Worm (Caenorhabditis elegans) whole organism, L2 larva: Measurements from ENCODE around the gene Y43F8B.13.

Source experiments
- aly-2 ChIP-seq: fragments of 150-350 bp; optimal IDR thresholded peaks from 2 replicates; lab custom pipeline; 2014; ENCODE audit warnings: missing biosample characterization, missing genetic modification characterization
- ama-1 ChIP-seq: fragments of 150-350 bp; optimal IDR thresholded peaks from 2 replicates; lab custom pipeline; 2018; ENCODE audit warnings: inconsistent platforms
- blmp-1 ChIP-seq: sonication (generic microtip); optimal IDR thresholded peaks from 2 replicates; lab custom pipeline; 2017; ENCODE audit warnings: missing genetic modification characterization, mild to moderate bottlenecking, missing compliant biosample characterization, antibody characterized with exemption, moderate library complexity; ENCODE audit not compliant: insufficient read depth
- lin-11 ChIP-seq: fragments of 150-350 bp; sonication (generic microtip); optimal IDR thresholded peaks from 2 replicates; lab custom pipeline; 2014; ENCODE audit warnings: missing biosample characterization, missing genetic modification characterization, inconsistent platforms, mixed read lengths
- lin-39 ChIP-seq: fragments of 150-350 bp; optimal IDR thresholded peaks from 2 replicates; lab custom pipeline; 2014; ENCODE audit warnings: missing biosample characterization, missing genetic modification reagents, missing genetic modification characterization
- nhr-6 ChIP-seq: fragments of 150-350 bp; optimal IDR thresholded peaks from 2 replicates; lab custom pipeline; 2014; ENCODE audit warnings: missing biosample characterization, missing genetic modification characterization
- nhr-77 ChIP-seq: fragments of 150-350 bp; optimal IDR thresholded peaks from 2 replicates; lab custom pipeline; 2014; ENCODE audit warnings: missing biosample characterization, missing genetic modification characterization
- skn-1 ChIP-seq: sonication (generic microtip); optimal IDR thresholded peaks from 2 replicates; lab custom pipeline; 2017; ENCODE audit warnings: missing biosample characterization, missing genetic modification characterization

DNA sequence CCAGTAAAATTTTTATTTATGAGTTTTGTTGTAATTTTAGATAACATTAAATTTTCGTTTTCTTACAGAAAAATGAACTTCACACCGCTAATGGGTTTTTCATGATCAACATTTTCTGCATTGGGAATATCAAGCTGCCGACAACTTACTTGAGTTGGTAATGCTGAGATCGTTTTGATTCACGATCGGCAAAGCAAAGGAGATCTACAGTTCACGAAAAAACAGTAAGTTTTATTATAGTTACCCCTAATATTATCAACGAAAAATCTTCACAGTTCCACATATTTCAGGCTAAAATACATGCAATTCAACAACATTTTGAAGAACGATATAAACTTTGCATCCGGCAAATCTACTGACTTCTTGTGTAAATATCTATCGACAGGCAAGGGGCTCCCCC, 26.8 kb downstream of the Y43F8B.13 start, which contains the start of gene Y43F8B.22:
- TF ChIP-seq nhr-6 (tag; lab: Kevin White, UChicago) = no peak
- TF ChIP-seq lin-11 (tag; lab: Kevin White, UChicago) = no peak
- no peak for TF ChIP-seq skn-1 (tag; lab: Kevin White, UChicago)
- TF ChIP-seq nhr-77 (tag; lab: Kevin White, UChicago) = no peak
- TF ChIP-seq lin-39 (tag; lab: Kevin White, UChicago) = no peak
- no peak for TF ChIP-seq blmp-1 (tag; lab: Kevin White, UChicago)
- TF ChIP-seq aly-2 (tag; lab: Kevin White, UChicago) = no peak
- no peak for TF ChIP-seq ama-1 (lab: Kevin White, UChicago)
